Fruit fly (Drosophila melanogaster): ENCODE results near the gene hoe1.

Gene hoe1

DNA sequence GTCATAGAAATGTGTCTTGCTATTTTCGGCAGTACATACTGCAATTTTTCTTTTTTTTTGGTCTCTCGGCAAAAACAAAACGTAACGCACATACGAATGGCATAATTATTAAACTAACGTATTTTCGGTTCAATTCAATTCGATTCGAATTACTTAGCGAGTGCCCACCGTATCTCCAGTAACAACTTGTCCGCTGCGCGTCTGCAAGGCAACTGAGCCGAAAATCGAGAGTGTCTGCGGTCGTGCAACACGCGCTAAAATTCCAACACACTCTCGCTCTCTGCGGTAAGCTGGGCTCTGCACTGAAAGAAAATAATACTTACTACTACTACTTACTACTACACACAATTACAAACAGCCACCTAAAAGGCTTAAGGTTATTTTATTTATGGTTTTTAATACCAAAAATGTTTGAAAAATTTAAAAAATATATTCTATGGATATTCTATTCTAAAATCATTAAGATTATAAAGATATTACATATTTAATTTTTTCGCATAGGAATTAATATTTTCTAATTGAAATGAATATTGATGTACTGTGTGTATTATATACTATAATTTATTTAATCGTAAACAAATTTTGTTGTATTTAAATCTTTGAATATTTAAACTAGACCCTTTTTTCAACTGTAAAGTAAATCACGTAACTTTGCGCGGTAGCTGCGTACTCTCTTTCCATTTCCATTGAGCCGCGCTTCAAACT lies 25.5 kb downstream of the hoe1 start, which contains the start of gene snsl (continued):
- TF ChIP-seq run (tag; optimal IDR thresholded peaks at IDR 0.05), result peak; percentile 65
- 0 out of 2 replicates have a peak, but pooled peaks have one; percentile 25 for TF ChIP-seq CG14441 (GFP tag; IDR thresholded peaks at IDR 0.05)
- peak; percentile 61 for TF ChIP-seq Hmr (GFP tag; optimal IDR thresholded peaks at IDR 0.05)
- TF ChIP-seq sqz (GFP tag; optimal IDR thresholded peaks at IDR 0.05), result no peak
- TF ChIP-seq CG31441 (GFP tag; IDR thresholded peaks at IDR 0.05), result peak; percentile 84
- TF ChIP-seq Drgx (GFP tag; IDR thresholded peaks at IDR 0.05), result peak; percentile 63
- peak; percentile 61 for TF ChIP-seq CG11695 (GFP tag; IDR thresholded peaks at IDR 0.05)
- TF ChIP-seq lov (optimal IDR thresholded peaks at IDR 0.05), result no peak
- TF ChIP-seq lov (GFP tag; IDR thresholded peaks at IDR 0.05), result no peak
- peak; percentile 67 for TF ChIP-seq D19A (tag; optimal IDR thresholded peaks at IDR 0.05)
- TF ChIP-seq ci (GFP tag; IDR thresholded peaks at IDR 0.05), result peak; percentile 58; the same call in 2 of the 3 replicates
- no peak for TF ChIP-seq dimm (GFP tag; IDR thresholded peaks at IDR 0.05)
- no peak for TF ChIP-seq CG4730 (GFP tag; IDR thresholded peaks at IDR 0.05)
- peak; percentile 32 for TF ChIP-seq cwo (GFP tag; optimal IDR thresholded peaks at IDR 0.05)
- peak; percentile 43 for TF ChIP-seq zf30C (GFP tag; optimal IDR thresholded peaks at IDR 0.05)
- TF ChIP-seq CG12659 (GFP tag; optimal IDR thresholded peaks at IDR 0.05), result peak; percentile 77
- no peak for TF ChIP-seq Tbp (GFP tag; optimal IDR thresholded peaks at IDR 0.05)
- TF ChIP-seq Ets65A (GFP tag), result peak; percentile 92
- TF ChIP-seq ken (GFP tag; IDR thresholded peaks at IDR 0.05), result peak; percentile 56; the same call in 1 of the 3 replicates
- TF ChIP-seq CG18476 (GFP tag; optimal IDR thresholded peaks at IDR 0.05), result peak; percentile 2
- TF ChIP-seq p53 (GFP tag; optimal IDR thresholded peaks at IDR 0.05), result no peak
- TF ChIP-seq CG8281 (tag; optimal IDR thresholded peaks at IDR 0.05), result peak; percentile 41
- TF ChIP-seq CG4617 (GFP tag; optimal IDR thresholded peaks at IDR 0.05; ENCODE audit: borderline replicate concordance), result no peak
- peak; percentile 56 for TF ChIP-seq Nf-YB (GFP tag; optimal IDR thresholded peaks at IDR 0.05)
- TF ChIP-seq CG9437 (GFP tag; optimal IDR thresholded peaks at IDR 0.05), result peak; percentile 84
- TF ChIP-seq unpg (GFP tag; optimal IDR thresholded peaks at IDR 0.05), result peak; percentile 52
- TF ChIP-seq Aef1 (GFP tag; IDR thresholded peaks at IDR 0.05), result no peak
- TF ChIP-seq Six4 (GFP tag; optimal IDR thresholded peaks at IDR 0.05), result peak; percentile 35
- TF ChIP-seq Hr3 (GFP tag; optimal IDR thresholded peaks at IDR 0.05), result peak; percentile 55
- peak; percentile 84 for TF ChIP-seq sens (GFP tag)
- TF ChIP-seq Xrp1 (GFP tag; IDR thresholded peaks at IDR 0.05), result peak; percentile 36; the same call in 1 of the 2 replicates
- TF ChIP-seq E2f2 (GFP tag; IDR thresholded peaks at IDR 0.05), result 0 out of 2 replicates have a peak, but pooled peaks have one; percentile 20
- TF ChIP-seq h (optimal IDR thresholded peaks at IDR 0.05), result no peak
- peak; percentile 37; the same call in 1 of the 2 replicates for TF ChIP-seq lmd (GFP tag; IDR thresholded peaks at IDR 0.05)
- TF ChIP-seq CG11247 (GFP tag; IDR thresholded peaks at IDR 0.05), result no peak
- no peak for TF ChIP-seq gce (GFP tag; IDR thresholded peaks at IDR 0.05)
- peak; percentile 66 for TF ChIP-seq odd (GFP tag; optimal IDR thresholded peaks at IDR 0.05)
- TF ChIP-seq CG2712 (tag; optimal IDR thresholded peaks at IDR 0.05), result peak; percentile 81
- TF ChIP-seq mirr (GFP tag; optimal IDR thresholded peaks at IDR 0.05), result peak; percentile 0
- TF ChIP-seq org-1 (GFP tag; optimal IDR thresholded peaks at IDR 0.05), result peak; percentile 53
- peak; percentile 59 for TF ChIP-seq Deaf1 (tag; optimal IDR thresholded peaks at IDR 0.05)
- no peak for TF ChIP-seq CG32772 (GFP tag; IDR thresholded peaks at IDR 0.05)
- no peak for TF ChIP-seq pita (GFP tag; optimal IDR thresholded peaks at IDR 0.05)
- TF ChIP-seq CG18262 (tag; optimal IDR thresholded peaks at IDR 0.05), result peak; percentile 85
- TF ChIP-seq Ssrp (tag; optimal IDR thresholded peaks at IDR 0.05), result peak; percentile 62
- peak; percentile 35 for TF ChIP-seq CG13775 (GFP tag; optimal IDR thresholded peaks at IDR 0.05)
- peak; percentile 41; the same call in 1 of the 3 replicates for TF ChIP-seq ase (GFP tag; IDR thresholded peaks at IDR 0.05)
- TF ChIP-seq CG2875 (GFP tag; optimal IDR thresholded peaks at IDR 0.05), result peak; percentile 10
- peak; percentile 31 for TF ChIP-seq CG30020 (tag; optimal IDR thresholded peaks at IDR 0.05)
- no peak for TF ChIP-seq CG15011 (GFP tag; optimal IDR thresholded peaks at IDR 0.05)
- no peak for TF ChIP-seq bcd (GFP tag; optimal IDR thresholded peaks at IDR 0.05)

All from whole organism, embryonic.